Fruit fly (Drosophila melanogaster) whole organism, prepupa: ENCODE measurements around the gene tral.

Experiments used
- Blimp-1 ChIP-seq: fragments of 200-800 bp; sonication (Bioruptor generic); optimal IDR thresholded peaks from 3 replicates; lab custom pipeline; 2017; ENCODE audit warnings: missing biosample characterization, missing genetic modification characterization, mild to moderate bottlenecking, moderate library complexity, missing genetic modification reagents
- CG10669 ChIP-seq: fragments of 200-800 bp; sonication (Bioruptor generic); optimal IDR thresholded peaks from 3 replicates; lab custom pipeline; 2018; ENCODE audit warnings: missing biosample characterization, mild to moderate bottlenecking, missing genetic modification characterization, moderate library complexity
- CG11762 ChIP-seq: fragments of 200-800 bp; sonication (Bioruptor generic); optimal IDR thresholded peaks from 3 replicates; lab custom pipeline; 2016; ENCODE audit warnings: missing biosample characterization, missing genetic modification characterization; ENCODE audit not compliant: insufficient read depth
- CG15336 ChIP-seq: fragments of 200-800 bp; sonication (Bioruptor generic); IDR thresholded peaks from 2 replicates; pipeline ENCODE4 v1.3.6; 2022; ENCODE audit warnings: missing biosample characterization, missing genetic modification characterization
- CG1621 ChIP-seq: fragments of 200-800 bp; sonication (Bioruptor generic); optimal IDR thresholded peaks from 3 replicates; lab custom pipeline; 2018; ENCODE audit warnings: missing biosample characterization, mild to moderate bottlenecking, missing genetic modification characterization
- CG16779 ChIP-seq: fragments of 200-800 bp; sonication (Bioruptor generic); optimal IDR thresholded peaks from 3 replicates; lab custom pipeline; 2017; ENCODE audit warnings: missing biosample characterization, mild to moderate bottlenecking, missing genetic modification characterization
- CG3032 ChIP-seq: fragments of 200-800 bp; optimal IDR thresholded peaks from 2 replicates; lab custom pipeline; 2019; ENCODE audit warnings: missing biosample characterization, mild to moderate bottlenecking, missing genetic modification characterization, moderate library complexity
- CG31627 ChIP-seq: fragments of 200-800 bp; sonication (Bioruptor generic); optimal IDR thresholded peaks from 3 replicates; lab custom pipeline; 2016; ENCODE audit warnings: missing biosample characterization, missing genetic modification characterization
- CG32006 ChIP-seq: fragments of 200-800 bp; sonication (Bioruptor generic); optimal IDR thresholded peaks from 3 replicates; lab custom pipeline; 2017; ENCODE audit warnings: missing biosample characterization, mild to moderate bottlenecking, missing genetic modification characterization
- CG34406 ChIP-seq: fragments of 200-800 bp; sonication (Bioruptor generic); optimal IDR thresholded peaks from 3 replicates; lab custom pipeline; 2016; ENCODE audit warnings: missing biosample characterization, missing genetic modification characterization
- CG3919 ChIP-seq: fragments of 200-800 bp; sonication (Bioruptor generic); optimal IDR thresholded peaks from 3 replicates; lab custom pipeline; 2016; ENCODE audit warnings: missing biosample characterization, missing genetic modification characterization
- CG4318 ChIP-seq: fragments of 200-800 bp; sonication (Bioruptor generic); optimal IDR thresholded peaks from 3 replicates; lab custom pipeline; 2017; ENCODE audit warnings: missing biosample characterization, mild to moderate bottlenecking, missing genetic modification characterization
- CG6276 ChIP-seq: fragments of 200-800 bp; sonication (Bioruptor generic); optimal IDR thresholded peaks from 2 replicates; lab custom pipeline; 2017; ENCODE audit warnings: missing biosample characterization, mild to moderate bottlenecking, missing genetic modification characterization
- CG6792 ChIP-seq: fragments of 200-800 bp; sonication (Bioruptor generic); optimal IDR thresholded peaks from 3 replicates; lab custom pipeline; 2016; ENCODE audit warnings: missing biosample characterization, missing genetic modification characterization
- CG6808 ChIP-seq: fragments of 200-800 bp; sonication (Bioruptor generic); optimal IDR thresholded peaks from 3 replicates; lab custom pipeline; 2017; ENCODE audit warnings: missing biosample characterization, missing genetic modification characterization, mild to moderate bottlenecking, moderate library complexity, missing genetic modification reagents
- CG6854 ChIP-seq: fragments of 200-800 bp; sonication (Bioruptor generic); optimal IDR thresholded peaks from 2 replicates; lab custom pipeline; 2017; ENCODE audit warnings: missing biosample characterization, mild to moderate bottlenecking, missing genetic modification characterization
- CG7368 ChIP-seq: fragments of 200-800 bp; sonication (Bioruptor generic); optimal IDR thresholded peaks from 3 replicates; lab custom pipeline; 2016; ENCODE audit warnings: missing biosample characterization, missing genetic modification characterization
- CG8119 ChIP-seq: fragments of 200-800 bp; sonication (Bioruptor generic); IDR thresholded peaks from 3 replicates; pipeline ENCODE4 v1.3.6; 2022; ENCODE audit warnings: missing biosample characterization, missing genetic modification characterization
- CG8632 ChIP-seq: fragments of 200-800 bp; sonication (Bioruptor generic); optimal IDR thresholded peaks from 3 replicates; lab custom pipeline; 2016; ENCODE audit warnings: missing biosample characterization, missing genetic modification characterization
- CG9139 ChIP-seq: fragments of 200-800 bp; sonication (Bioruptor generic); optimal IDR thresholded peaks from 3 replicates; lab custom pipeline; 2017; ENCODE audit warnings: missing biosample characterization, mild to moderate bottlenecking, missing genetic modification characterization
- Eip75B ChIP-seq: fragments of 200-800 bp; sonication (Bioruptor generic); optimal IDR thresholded peaks from 3 replicates; lab custom pipeline; 2016; ENCODE audit warnings: missing biosample characterization, missing genetic modification characterization
- Eip78C ChIP-seq: fragments of 200-800 bp; sonication (Bioruptor generic); peaks from one replicate; lab custom pipeline; 2016; ENCODE audit warnings: missing biosample characterization, missing genetic modification characterization
- Hr38 ChIP-seq: sonication (Bioruptor generic); optimal IDR thresholded peaks from 2 replicates; lab custom pipeline; 2016; ENCODE audit warnings: missing biosample characterization, missing genetic modification characterization
- Hr39 ChIP-seq: fragments of 200-800 bp; sonication (Bioruptor generic); optimal IDR thresholded peaks from 2 replicates; lab custom pipeline; 2016; ENCODE audit warnings: missing biosample characterization, missing genetic modification characterization
- Hr4 ChIP-seq: fragments of 200-800 bp; sonication (Bioruptor generic); optimal IDR thresholded peaks from 3 replicates; lab custom pipeline; 2016; ENCODE audit warnings: missing biosample characterization, missing genetic modification characterization
- Lpt ChIP-seq: fragments of 200-800 bp; sonication (Bioruptor generic); optimal IDR thresholded peaks from 3 replicates; lab custom pipeline; 2016; ENCODE audit warnings: missing biosample characterization, missing genetic modification characterization
- OdsH ChIP-seq: fragments of 200-800 bp; sonication (Bioruptor generic); optimal IDR thresholded peaks from 3 replicates; lab custom pipeline; 2016; ENCODE audit warnings: missing biosample characterization, missing genetic modification characterization
- Sox15 ChIP-seq: fragments of 200-800 bp; sonication (Bioruptor generic); optimal IDR thresholded peaks from 3 replicates; lab custom pipeline; 2016; ENCODE audit warnings: missing biosample characterization, missing genetic modification characterization
- achi ChIP-seq: fragments of 200-800 bp; sonication (Bioruptor generic); optimal IDR thresholded peaks from 3 replicates; lab custom pipeline; 2016; ENCODE audit warnings: missing biosample characterization, missing genetic modification characterization
- acj6 ChIP-seq: fragments of 200-800 bp; sonication (Bioruptor generic); optimal IDR thresholded peaks from 3 replicates; lab custom pipeline; 2016; ENCODE audit warnings: missing biosample characterization, missing genetic modification characterization
- dac ChIP-seq: fragments of 200-800 bp; sonication (Bioruptor generic); optimal IDR thresholded peaks from 2 replicates; lab custom pipeline; 2017; ENCODE audit warnings: missing biosample characterization, mild to moderate bottlenecking, missing genetic modification characterization
- eg ChIP-seq: fragments of 200-800 bp; sonication (Bioruptor generic); IDR thresholded peaks from 3 replicates; pipeline ENCODE4 v1.3.6; 2022; ENCODE audit warnings: missing biosample characterization, missing genetic modification characterization
- esn ChIP-seq: fragments of 200-800 bp; sonication (Bioruptor generic); optimal IDR thresholded peaks from 2 replicates; lab custom pipeline; 2016; ENCODE audit warnings: missing biosample characterization, mild to moderate bottlenecking, missing genetic modification characterization, moderate library complexity
- fd59A ChIP-seq: fragments of 200-800 bp; sonication (Bioruptor generic); optimal IDR thresholded peaks from 2 replicates; lab custom pipeline; 2017; ENCODE audit warnings: missing biosample characterization, mild to moderate bottlenecking, missing genetic modification characterization, missing genetic modification reagents
- fd85E ChIP-seq: fragments of 200-800 bp; sonication (Bioruptor generic); optimal IDR thresholded peaks from 3 replicates; lab custom pipeline; 2016; ENCODE audit warnings: missing biosample characterization, missing genetic modification characterization
- fkh ChIP-seq: fragments of 200-800 bp; sonication (Bioruptor generic); optimal IDR thresholded peaks from 3 replicates; lab custom pipeline; 2017; ENCODE audit warnings: missing biosample characterization, mild to moderate bottlenecking, missing genetic modification characterization, moderate library complexity
- net ChIP-seq: fragments of 200-800 bp; sonication (Bioruptor generic); optimal IDR thresholded peaks from 3 replicates; lab custom pipeline; 2016; ENCODE audit warnings: missing biosample characterization, missing genetic modification characterization
- salr ChIP-seq, 2 experiments: fragments of 200-800 bp; sonication (Bioruptor generic); optimal IDR thresholded peaks; 3 replicates each; lab custom pipeline; 2016 to 2018; ENCODE audit warnings: missing biosample characterization in 2 of 2, missing genetic modification characterization in 2 of 2, mild to moderate bottlenecking in 1 of 2
- ss ChIP-seq, 2 experiments: fragments of 200-800 bp; sonication (Bioruptor generic); optimal IDR thresholded peaks; 2 replicates in 1 of 2; 3 replicates in 1 of 2; lab custom pipeline; 2017 to 2018; ENCODE audit warnings: mild to moderate bottlenecking in 2 of 2, missing biosample characterization in 2 of 2, missing genetic modification characterization in 2 of 2, moderate library complexity in 1 of 2
- vri ChIP-seq: fragments of 200-800 bp; sonication (Bioruptor generic); optimal IDR thresholded peaks from 3 replicates; lab custom pipeline; 2016; ENCODE audit warnings: missing biosample characterization, mild to moderate bottlenecking, missing genetic modification characterization

tral gene

DNA sequence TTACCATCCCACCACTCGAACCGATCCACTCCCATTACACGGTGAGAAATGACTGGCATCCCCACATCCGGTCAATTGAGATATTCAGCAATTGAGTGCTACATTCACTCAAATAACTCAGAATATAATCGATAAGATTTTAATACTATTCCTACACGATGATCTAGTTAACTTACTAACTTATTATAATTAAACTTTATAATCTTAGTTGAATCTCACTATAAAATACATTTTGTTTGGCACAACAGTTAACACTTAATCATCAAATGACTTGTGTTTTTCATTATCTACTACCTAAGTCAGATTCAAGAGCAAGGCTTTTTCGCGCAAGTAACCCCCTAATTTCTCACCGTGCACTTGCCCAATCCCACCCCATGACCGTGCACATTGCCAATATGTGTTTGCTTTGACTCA lies 19.5 kb upstream of the tral start (continued):
- TF ChIP-seq CG8119 (GFP tag; lab: Robert Waterston, UW), result peak; percentile 90
- TF ChIP-seq Hr39 (GFP tag; lab: Kevin White, UChicago), result peak; percentile 84
- peak; percentile 86 for TF ChIP-seq CG3032 (tag; lab: Kevin White, UChicago)
- peak; percentile 92 for TF ChIP-seq CG6808
- peak; percentile 81 for TF ChIP-seq CG10669 (GFP tag; lab: Kevin White, UChicago)
- peak; percentile 84 for TF ChIP-seq CG34406 (GFP tag; lab: Kevin White, UChicago)
- peak; percentile 90 for TF ChIP-seq acj6
- no peak for TF ChIP-seq fkh (GFP tag; lab: Kevin White, UChicago)
- peak; percentile 33 for TF ChIP-seq fd85E (GFP tag; lab: Kevin White, UChicago)
- peak; percentile 87 for TF ChIP-seq OdsH (GFP tag; lab: Kevin White, UChicago)
- peak; percentile 87 for TF ChIP-seq CG15336 (GFP tag; lab: Robert Waterston, UW)
- TF ChIP-seq fd59A, result peak; percentile 87
- TF ChIP-seq CG9139, result peak; percentile 78
- TF ChIP-seq dac (GFP tag; lab: Kevin White, UChicago), result peak; percentile 84
- peak; percentile 74 for TF ChIP-seq eg (GFP tag; lab: Robert Waterston, UW)
- peak; percentile 78 for TF ChIP-seq Sox15 (GFP tag; lab: Kevin White, UChicago)
- peak; percentile 88 for TF ChIP-seq Eip75B
- peak; percentile 86 for TF ChIP-seq Lpt (GFP tag; lab: Kevin White, UChicago)
- peak; percentile 95 for TF ChIP-seq CG32006
- peak; percentile 75 for TF ChIP-seq CG7368 (GFP tag; lab: Kevin White, UChicago)

DNA sequence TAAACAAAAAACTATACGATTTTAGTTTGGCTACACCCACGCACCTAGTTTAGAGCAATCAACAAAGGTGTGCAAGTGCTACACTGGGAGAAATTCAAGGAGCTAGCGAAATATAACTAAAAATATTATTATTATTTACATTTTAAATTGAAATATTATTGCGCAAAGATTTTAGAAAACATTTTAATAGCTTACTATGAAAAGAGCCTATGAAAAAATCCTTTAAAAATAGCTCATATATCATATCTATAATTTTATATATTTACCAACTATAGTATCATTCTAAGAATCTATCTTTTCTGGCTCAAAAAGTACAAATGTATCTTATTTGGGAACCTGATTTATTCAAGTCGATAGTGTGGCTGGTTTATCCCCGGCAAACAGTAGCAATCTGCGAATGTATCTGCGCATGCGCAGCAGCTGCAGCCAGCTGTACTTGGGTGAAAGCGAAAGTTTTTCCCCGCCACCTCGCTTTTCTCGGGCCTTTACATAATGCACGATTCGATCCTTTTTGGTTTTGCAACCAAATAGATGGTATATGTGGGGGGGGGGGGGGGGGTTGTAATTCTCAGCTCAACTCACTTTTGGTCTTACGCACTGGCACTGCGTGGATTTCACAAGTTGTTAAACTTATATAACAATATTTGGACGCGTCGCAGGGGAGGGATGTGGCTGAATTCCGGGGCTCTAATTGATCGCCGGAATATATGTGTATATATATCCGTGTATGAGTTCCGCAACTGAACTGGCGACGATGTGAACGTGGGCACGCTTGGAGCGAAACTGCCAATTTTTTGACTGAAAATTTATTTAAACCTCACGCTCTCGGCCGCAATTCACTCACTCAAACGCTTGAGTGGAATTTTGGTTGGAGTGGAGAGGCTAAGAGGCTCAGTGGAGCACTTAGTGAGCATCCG lies 18.2 kb upstream of the tral start, which contains the start of gene CG10657:
CG10657 (minus strand) TSS at position 789 of the 917 bp plus-strand sequence.
- TF ChIP-seq CG6854 (GFP tag; lab: Kevin White, UChicago), result no peak
- TF ChIP-seq CG31627 (GFP tag; lab: Kevin White, UChicago), result no peak
- no peak for TF ChIP-seq fd59A
- TF ChIP-seq CG10669 (GFP tag; lab: Kevin White, UChicago), result no peak
- no peak for TF ChIP-seq net (GFP tag; lab: Kevin White, UChicago)
- TF ChIP-seq CG32006, result peak; percentile 70
- no peak for TF ChIP-seq CG3032 (tag; lab: Kevin White, UChicago)
- TF ChIP-seq ss (GFP tag; optimal IDR thresholded peaks at IDR 0.05; lab: Kevin White, UChicago), result no peak
- no peak for TF ChIP-seq esn (GFP tag; lab: Kevin White, UChicago)
- TF ChIP-seq fkh (GFP tag; lab: Kevin White, UChicago), result no peak
- no peak for TF ChIP-seq CG6792 (GFP tag; lab: Kevin White, UChicago)
- TF ChIP-seq CG16779, result no peak
- peak; percentile 28 for TF ChIP-seq CG1621 (tag; lab: Kevin White, UChicago)
- peak; percentile 58; the same call in 1 of the 2 replicates for TF ChIP-seq CG15336 (GFP tag; lab: Robert Waterston, UW)
- peak; percentile 4 for TF ChIP-seq CG8632 (GFP tag; lab: Kevin White, UChicago)
- TF ChIP-seq OdsH (GFP tag; lab: Kevin White, UChicago), result peak; percentile 30
- peak; percentile 69; the same call in 2 of the 3 replicates for TF ChIP-seq eg (GFP tag; lab: Robert Waterston, UW)
- TF ChIP-seq Blimp-1 (GFP tag; lab: Kevin White, UChicago), result peak; percentile 97
- TF ChIP-seq Lpt (GFP tag; lab: Kevin White, UChicago), result no peak
- TF ChIP-seq dac (GFP tag; lab: Kevin White, UChicago), result no peak
- TF ChIP-seq salr (GFP tag; optimal IDR thresholded peaks at IDR 0.05; lab: Kevin White, UChicago), result peak in 1 of 2 experiments; percentile 29
- peak; percentile 77 for TF ChIP-seq CG8119 (GFP tag; lab: Robert Waterston, UW)
- TF ChIP-seq Eip78C, result peak; percentile 43
- no peak for TF ChIP-seq Hr38
- TF ChIP-seq CG11762 (GFP tag; lab: Kevin White, UChicago), result peak; percentile 3
- TF ChIP-seq CG4318 (GFP tag; lab: Kevin White, UChicago), result no peak
- no peak for TF ChIP-seq CG3919 (GFP tag; lab: Kevin White, UChicago)
- no peak for TF ChIP-seq fd85E (GFP tag; lab: Kevin White, UChicago)
- peak; percentile 66 for TF ChIP-seq vri (GFP tag; lab: Kevin White, UChicago)
- TF ChIP-seq Hr4, result peak; percentile 22
- peak; percentile 59 for TF ChIP-seq CG6276 (GFP tag; lab: Kevin White, UChicago)
- TF ChIP-seq CG7368 (GFP tag; lab: Kevin White, UChicago), result no peak
- no peak for TF ChIP-seq achi (GFP tag; lab: Kevin White, UChicago)
